Worm (Caenorhabditis elegans) whole organism, late embryonic: ENCODE data around the gene sod-3.

ENCODE experiments used
- C08G9.2 ChIP-seq: sonication (generic microtip); optimal IDR thresholded peaks from 2 replicates; lab custom pipeline; 2016; ENCODE audit warnings: mild to moderate bottlenecking, missing genetic modification characterization, moderate library complexity, missing compliant biosample characterization
- F13H6.1 ChIP-seq: sonication (generic microtip); optimal IDR thresholded peaks from 2 replicates; lab custom pipeline; 2016; ENCODE audit warnings: missing genetic modification characterization, missing compliant biosample characterization
- K02D7.2 ChIP-seq: sonication (generic microtip); optimal IDR thresholded peaks from 2 replicates; lab custom pipeline; 2017; ENCODE audit warnings: mild to moderate bottlenecking, missing genetic modification characterization, missing compliant biosample characterization
- T23F11.4 ChIP-seq: fragments of 200-800 bp; sonication (Bioruptor generic); optimal IDR thresholded peaks from 2 replicates; lab custom pipeline; 2018; ENCODE audit warnings: mild to moderate bottlenecking, missing genetic modification characterization, missing compliant biosample characterization
- Y22D7AL.16 ChIP-seq: sonication (generic microtip); optimal IDR thresholded peaks from 2 replicates; lab custom pipeline; 2016; ENCODE audit warnings: missing genetic modification characterization, missing compliant biosample characterization
- ahr-1 ChIP-seq: sonication (generic microtip); optimal IDR thresholded peaks from 2 replicates; lab custom pipeline; 2016; ENCODE audit warnings: missing genetic modification characterization, missing compliant biosample characterization
- ama-1 ChIP-seq: fragments of 150-350 bp; optimal IDR thresholded peaks from 2 replicates; lab custom pipeline; 2014
- ceh-18 ChIP-seq: sonication (generic microtip); optimal IDR thresholded peaks from 2 replicates; lab custom pipeline; 2016; ENCODE audit warnings: missing genetic modification characterization, missing compliant biosample characterization
- ceh-2 ChIP-seq: sonication (generic microtip); optimal IDR thresholded peaks from 2 replicates; lab custom pipeline; 2016; ENCODE audit warnings: missing genotype, missing genetic modification characterization, missing compliant biosample characterization
- ceh-30 ChIP-seq: fragments of 150-350 bp; optimal IDR thresholded peaks from 2 replicates; lab custom pipeline; 2014; ENCODE audit warnings: missing biosample characterization, missing genetic modification characterization
- ceh-31 ChIP-seq: sonication (generic microtip); optimal IDR thresholded peaks from 2 replicates; lab custom pipeline; 2016; ENCODE audit warnings: missing genetic modification characterization, missing compliant biosample characterization
- ceh-6 ChIP-seq: fragments of 200-800 bp; sonication (Bioruptor generic); optimal IDR thresholded peaks from 2 replicates; lab custom pipeline; 2018; ENCODE audit warnings: mild to moderate bottlenecking, missing genetic modification characterization, missing compliant biosample characterization
- ceh-9 ChIP-seq: sonication (generic microtip); optimal IDR thresholded peaks from 2 replicates; lab custom pipeline; 2016; ENCODE audit warnings: mild to moderate bottlenecking, missing genetic modification characterization, inconsistent platforms, missing compliant biosample characterization
- elt-2 ChIP-seq: sonication (generic microtip); optimal IDR thresholded peaks from 2 replicates; lab custom pipeline; 2016; ENCODE audit warnings: missing genetic modification reagents, missing genetic modification characterization, missing compliant biosample characterization
- eyg-1 ChIP-seq: sonication (generic microtip); optimal IDR thresholded peaks from 2 replicates; lab custom pipeline; 2016; ENCODE audit warnings: missing genotype, missing genetic modification characterization, missing compliant biosample characterization
- fkh-10 ChIP-seq: fragments of 150-350 bp; optimal IDR thresholded peaks from 2 replicates; lab custom pipeline; 2014; ENCODE audit warnings: missing biosample characterization, missing genetic modification reagents, missing genetic modification characterization
- fkh-6 ChIP-seq: sonication (generic microtip); optimal IDR thresholded peaks from 2 replicates; lab custom pipeline; 2016; ENCODE audit warnings: missing genetic modification characterization, missing compliant biosample characterization
- gmeb-2 ChIP-seq: sonication (generic microtip); optimal IDR thresholded peaks from 2 replicates; lab custom pipeline; 2016; ENCODE audit warnings: missing genetic modification characterization, inconsistent platforms, missing compliant biosample characterization
- hlh-30 ChIP-seq: sonication (generic microtip); optimal IDR thresholded peaks from 2 replicates; lab custom pipeline; 2017; ENCODE audit warnings: antibody characterized with exemption, missing genetic modification characterization, missing compliant biosample characterization; ENCODE audit not compliant: insufficient read depth
- hlh-8 ChIP-seq: sonication (generic microtip); optimal IDR thresholded peaks from 2 replicates; lab custom pipeline; 2016; ENCODE audit warnings: missing genotype, missing genetic modification characterization, missing compliant biosample characterization
- lin-11 ChIP-seq: fragments of 200-800 bp; sonication (Bioruptor generic); optimal IDR thresholded peaks from 2 replicates; lab custom pipeline; 2018; ENCODE audit warnings: mild to moderate bottlenecking, missing genetic modification characterization, missing compliant biosample characterization
- madf-2 ChIP-seq: sonication (generic microtip); optimal IDR thresholded peaks from 2 replicates; lab custom pipeline; 2017; ENCODE audit warnings: missing genetic modification characterization, missing compliant biosample characterization
- mec-3 ChIP-seq: sonication (generic microtip); optimal IDR thresholded peaks from 2 replicates; lab custom pipeline; 2016; ENCODE audit warnings: borderline replicate concordance, missing genetic modification characterization, missing compliant biosample characterization
- pag-3 ChIP-seq: sonication (generic microtip); optimal IDR thresholded peaks from 2 replicates; lab custom pipeline; 2016; ENCODE audit warnings: missing compliant biosample characterization, missing genetic modification characterization, borderline replicate concordance
- pax-1 ChIP-seq: fragments of 150-350 bp; optimal IDR thresholded peaks from 2 replicates; lab custom pipeline; 2014; ENCODE audit warnings: missing biosample characterization, missing genetic modification characterization
- pqm-1 ChIP-seq: sonication (generic microtip); optimal IDR thresholded peaks from 2 replicates; lab custom pipeline; 2016; ENCODE audit warnings: missing genetic modification characterization, missing compliant biosample characterization
- sdc-2 ChIP-seq: sonication (generic microtip); optimal IDR thresholded peaks from 2 replicates; lab custom pipeline; 2016; ENCODE audit warnings: missing genotype, missing genetic modification characterization, missing compliant biosample characterization
- syd-9 ChIP-seq: sonication (generic microtip); optimal IDR thresholded peaks from 2 replicates; lab custom pipeline; 2016; ENCODE audit warnings: mild to moderate bottlenecking, missing genetic modification characterization, moderate library complexity, missing compliant biosample characterization
- tbx-2 ChIP-seq: sonication (generic microtip); optimal IDR thresholded peaks from 2 replicates; lab custom pipeline; 2016; ENCODE audit warnings: missing genetic modification characterization, missing compliant biosample characterization
- unc-55 ChIP-seq: sonication (generic microtip); optimal IDR thresholded peaks from 2 replicates; lab custom pipeline; 2017; ENCODE audit warnings: missing biosample characterization, missing genetic modification reagents, missing genetic modification characterization
- unc-86 ChIP-seq: sonication (generic microtip); optimal IDR thresholded peaks from 2 replicates; lab custom pipeline; 2016; ENCODE audit warnings: missing genetic modification characterization, missing compliant biosample characterization
- zip-5 ChIP-seq: sonication (generic microtip); optimal IDR thresholded peaks from 2 replicates; lab custom pipeline; 2016; ENCODE audit warnings: missing genetic modification characterization, missing compliant biosample characterization
- ztf-16 ChIP-seq: sonication (generic microtip); optimal IDR thresholded peaks from 2 replicates; lab custom pipeline; 2017; ENCODE audit warnings: missing genetic modification characterization, missing compliant biosample characterization

sod-3 gene

DNA sequence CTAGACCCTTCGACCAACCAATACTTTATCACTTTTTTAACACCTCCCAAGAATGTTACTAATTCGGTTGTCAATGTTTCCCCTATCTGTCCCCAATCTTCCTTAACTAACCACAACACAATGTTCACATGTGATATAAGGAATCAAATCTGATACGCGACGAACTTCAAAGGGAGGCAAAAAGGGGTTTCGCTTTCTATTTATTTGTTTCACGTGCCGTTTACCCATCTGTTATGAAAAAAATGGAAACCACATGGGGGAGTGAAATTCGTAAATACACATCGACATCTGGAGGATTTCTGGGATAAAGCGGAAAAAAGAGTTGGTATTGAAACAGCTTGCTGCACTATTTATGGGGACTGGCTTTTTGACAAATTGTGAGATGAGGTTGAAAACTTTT is 30.4 kb upstream of the sod-3 start:
- TF ChIP-seq ceh-31 (tag; lab: Kevin White, UChicago) (no peak), eyg-1 (tag; lab: Kevin White, UChicago) (no peak), hlh-8 (tag; lab: Kevin White, UChicago) (peak; percentile 77), pag-3 (tag; lab: Kevin White, UChicago) (no peak)
- TF ChIP-seq, all 69 proteins: peak for 1

DNA sequence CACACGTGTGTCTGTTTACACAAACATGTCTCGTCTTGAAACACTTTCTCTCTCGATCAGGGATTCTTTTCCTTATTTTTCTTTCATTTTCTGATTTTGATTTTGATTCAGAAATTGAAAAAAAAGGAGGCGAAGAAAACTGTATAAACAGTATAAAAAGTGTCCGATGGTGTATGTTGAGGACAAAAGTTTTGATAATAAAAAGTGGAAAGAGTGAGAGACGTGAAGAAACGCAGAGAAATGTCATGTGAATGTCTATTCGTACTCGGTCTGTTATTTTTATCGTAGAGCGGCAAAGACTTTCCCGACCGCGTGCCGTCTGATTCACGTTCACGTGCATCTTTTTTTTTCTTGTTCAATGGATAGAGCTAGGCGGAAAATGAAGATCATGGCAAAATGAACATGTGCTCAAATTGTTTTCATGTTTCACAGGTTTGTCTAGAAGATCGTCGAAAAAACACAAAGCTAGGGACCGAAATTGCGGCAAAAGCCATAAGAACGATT is 28.8 kb upstream of the sod-3 start:
- TF ChIP-seq elt-2 (tag; lab: Kevin White, UChicago) (peak; percentile 48), hlh-30 (tag; lab: Kevin White, UChicago) (peak; percentile 42), ceh-6 (GFP tag; lab: Kevin White, UChicago) (no peak)

DNA sequence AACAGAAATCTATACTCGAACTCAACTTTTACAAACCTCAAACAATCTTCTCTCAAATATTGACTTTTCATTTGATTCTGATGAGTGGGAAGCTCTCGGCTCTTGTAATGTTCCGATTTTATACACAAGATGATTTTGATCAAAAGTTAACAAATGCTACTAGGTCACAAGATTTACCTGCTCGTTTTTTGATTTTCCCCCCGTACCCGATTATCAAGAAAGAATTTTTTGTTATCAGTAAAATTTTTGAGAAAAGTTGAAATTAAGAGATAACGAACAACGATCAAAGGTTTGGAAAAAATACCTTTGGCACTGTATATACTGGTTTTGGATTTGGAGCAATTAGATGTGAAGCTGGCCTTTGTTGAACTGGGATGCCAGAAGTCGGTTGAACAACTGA is 27.7 kb upstream of the sod-3 start:
- TF ChIP-seq Y22D7AL.16 (tag; lab: Kevin White, UChicago) = no peak
- peak; percentile 36 for TF ChIP-seq elt-2 (tag; lab: Kevin White, UChicago)
- TF ChIP-seq lin-11 = no peak
- no peak for TF ChIP-seq pax-1

DNA sequence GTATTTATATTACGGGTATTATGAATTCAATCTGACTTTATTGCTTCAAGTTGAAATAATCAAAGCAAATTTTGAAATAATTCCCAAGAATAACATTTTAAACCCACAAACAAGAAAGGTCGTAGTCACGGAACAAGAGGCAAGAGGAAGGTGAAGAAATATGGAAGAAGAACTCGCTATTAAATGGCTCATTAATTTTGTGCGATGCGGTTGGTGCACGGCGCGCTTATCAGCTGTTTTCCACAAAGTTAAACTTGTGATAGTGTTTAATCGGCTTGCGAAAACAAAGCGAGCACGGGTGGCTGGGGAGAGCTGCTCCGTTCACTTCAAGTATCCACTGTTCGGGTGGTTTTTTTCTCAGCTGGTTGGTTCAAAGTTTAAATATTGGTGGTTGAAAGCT is 25.6 kb upstream of the sod-3 start:
- no peak for TF ChIP-seq ceh-6 (GFP tag; lab: Kevin White, UChicago)
- TF ChIP-seq ceh-9 (tag; lab: Kevin White, UChicago) = no peak
- TF ChIP-seq tbx-2 = no peak
- TF ChIP-seq syd-9 (tag; lab: Kevin White, UChicago) = no peak
- no peak for TF ChIP-seq eyg-1 (tag; lab: Kevin White, UChicago)
- no peak for TF ChIP-seq pqm-1 (tag; lab: Kevin White, UChicago)
- TF ChIP-seq sdc-2 (tag; lab: Kevin White, UChicago) = no peak
- TF ChIP-seq elt-2 (tag; lab: Kevin White, UChicago) = peak; percentile 29
- TF ChIP-seq C08G9.2 (tag; lab: Kevin White, UChicago) = no peak

DNA sequence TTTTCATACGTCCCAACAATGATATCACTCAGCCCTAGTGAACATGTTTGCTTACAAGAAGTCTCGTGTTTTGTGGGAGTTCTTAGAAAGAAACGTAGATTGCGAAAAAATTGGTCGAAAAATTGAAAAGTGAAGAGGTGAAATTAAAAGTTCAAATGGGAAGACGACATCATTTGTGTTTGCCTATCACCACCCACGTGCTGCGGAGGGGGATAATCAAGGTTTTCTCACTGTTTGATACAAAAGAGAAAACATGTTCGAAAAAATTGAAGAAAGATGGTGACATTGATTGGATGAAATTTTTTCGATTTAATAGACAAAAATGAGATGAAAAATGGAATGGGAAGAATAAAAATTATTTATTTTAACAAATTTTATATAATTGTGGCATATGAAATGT is 22.1 kb upstream of the sod-3 start:
- TF ChIP-seq zip-5 (tag; lab: Kevin White, UChicago) (no peak), tbx-2 (no peak), unc-55 (no peak), ceh-6 (GFP tag; lab: Kevin White, UChicago) (no peak), T23F11.4 (no peak), eyg-1 (tag; lab: Kevin White, UChicago) (no peak), fkh-10 (no peak), syd-9 (tag; lab: Kevin White, UChicago) (no peak)

DNA sequence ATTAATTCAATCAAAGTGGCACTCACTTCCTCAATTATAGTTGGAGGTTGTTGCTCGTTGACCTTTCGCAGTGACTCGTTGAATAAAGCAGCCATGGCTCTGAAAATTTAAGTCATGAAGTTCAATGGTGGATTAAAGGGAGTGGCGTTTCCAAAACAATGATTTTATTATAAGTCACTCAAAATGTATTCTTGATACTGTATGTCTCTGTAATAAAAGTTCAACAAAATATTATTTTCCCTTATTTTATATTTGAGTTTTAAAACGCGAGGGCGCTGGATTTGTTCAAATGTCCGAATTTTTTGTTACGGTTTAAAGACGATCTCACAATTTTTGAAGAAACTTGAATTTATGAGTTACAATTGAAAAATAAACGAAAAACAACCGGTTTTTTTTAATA is 20.5 kb upstream of the sod-3 start, which contains the start of gene C30G4.4:
C30G4.4 (minus strand) TSS at position 101 of the 400 bp plus-strand sequence.
- TF ChIP-seq ahr-1 (tag; lab: Kevin White, UChicago) = no peak
- no peak for TF ChIP-seq hlh-8 (tag; lab: Kevin White, UChicago)
- TF ChIP-seq ceh-31 (tag; lab: Kevin White, UChicago) = no peak
- TF ChIP-seq lin-11 = no peak
- TF ChIP-seq ama-1 = no peak
- TF ChIP-seq ceh-9 (tag; lab: Kevin White, UChicago) = no peak
- TF ChIP-seq madf-2 (tag; lab: Kevin White, UChicago) = no peak
- TF ChIP-seq F13H6.1 (tag; lab: Kevin White, UChicago) = no peak
- TF ChIP-seq mec-3 = no peak
- TF ChIP-seq K02D7.2 (tag; lab: Kevin White, UChicago) = no peak
- no peak for TF ChIP-seq gmeb-2 (tag; lab: Kevin White, UChicago)
- TF ChIP-seq ceh-18 (tag; lab: Kevin White, UChicago) = no peak
- no peak for TF ChIP-seq ceh-2
- no peak for TF ChIP-seq fkh-10
- no peak for TF ChIP-seq ztf-16 (tag; lab: Kevin White, UChicago)
- TF ChIP-seq unc-86 = no peak
- TF ChIP-seq ceh-30 (tag; lab: Kevin White, UChicago) = no peak
- no peak for TF ChIP-seq zip-5 (tag; lab: Kevin White, UChicago)
- no peak for TF ChIP-seq fkh-6 (tag; lab: Kevin White, UChicago)
- TF ChIP-seq pag-3 (tag; lab: Kevin White, UChicago) = no peak
- TF ChIP-seq, all 69 proteins: peak for 0
